Fruit fly (Drosophila melanogaster): ENCODE measurements around the gene CG31468.

DNA sequence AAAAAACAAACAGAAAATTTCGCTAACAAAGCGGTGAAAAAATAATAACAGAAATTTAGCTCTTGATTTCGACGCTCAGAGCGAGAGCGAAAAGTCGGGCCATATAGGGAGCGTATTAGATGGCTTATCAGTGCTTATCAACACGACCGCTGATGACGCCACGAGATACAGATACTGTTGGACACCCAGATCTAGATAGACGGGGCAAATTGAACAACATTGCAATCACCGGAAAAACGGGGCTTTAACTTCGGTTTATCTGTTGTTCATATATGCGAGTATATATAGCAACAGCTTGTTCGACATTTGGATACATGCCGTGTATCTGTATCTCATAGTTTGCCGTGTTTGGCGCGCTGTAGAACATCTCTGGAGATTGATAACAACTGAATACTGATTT is 31.6 kb downstream of the CG31468 start:
- TF ChIP-seq pan (optimal IDR thresholded peaks at IDR 0.05): no peak
- no peak for TF ChIP-seq OdsH (GFP tag; optimal IDR thresholded peaks at IDR 0.05)
- TF ChIP-seq tai (GFP tag; optimal IDR thresholded peaks at IDR 0.05): no peak
- no peak for TF ChIP-seq usp (GFP tag; optimal IDR thresholded peaks at IDR 0.05)
- no peak for TF ChIP-seq rgr (GFP tag; optimal IDR thresholded peaks at IDR 0.05)
- TF ChIP-seq Dif (GFP tag; optimal IDR thresholded peaks at IDR 0.05; ENCODE audit: partially characterized antibody): no peak
